Worm (Caenorhabditis elegans): ENCODE data around the gene F09F9.3.

Gene F09F9.3

DNA sequence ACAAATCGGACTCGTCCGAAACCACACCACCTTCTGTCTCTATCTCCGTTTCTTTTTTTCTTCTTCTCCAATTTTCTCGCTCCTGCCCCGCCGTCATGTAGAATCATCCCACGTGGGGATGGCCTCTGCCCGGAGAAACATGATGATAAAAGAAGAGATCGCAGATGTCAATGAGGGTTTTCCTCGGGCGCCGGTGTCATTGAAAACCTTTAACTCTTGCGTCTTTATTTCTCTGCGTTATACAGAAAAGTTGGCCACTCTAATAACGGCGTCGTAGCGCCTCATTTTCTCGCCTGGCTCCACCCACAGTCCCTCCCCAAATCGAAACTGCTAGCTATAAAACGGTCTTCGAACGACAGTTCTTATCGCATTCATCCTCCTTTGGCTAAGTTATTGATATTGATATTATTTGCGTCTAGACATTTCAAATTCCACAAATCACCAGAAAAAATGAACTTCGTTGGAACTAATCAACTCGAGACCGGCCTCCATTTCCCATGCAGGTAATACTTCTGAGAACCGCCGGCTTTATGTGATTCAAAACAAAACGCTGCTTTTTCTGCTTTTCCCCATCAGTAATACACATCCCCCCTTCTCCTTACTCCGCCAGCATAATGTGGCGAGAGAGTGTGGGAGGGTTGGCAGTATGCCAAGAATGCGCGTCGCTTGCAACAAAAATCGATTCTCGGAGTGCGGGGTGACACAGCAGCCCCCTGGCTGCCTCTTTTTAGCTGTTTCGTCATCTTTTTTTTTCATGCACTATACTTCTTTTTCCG is 24.4 kb upstream of the F09F9.3 start (continued):
- peak; percentile 82; the same call in 1 of the 2 replicates for TF ChIP-seq dmd-9 (GFP tag; IDR thresholded peaks at IDR 0.05)
- TF ChIP-seq D1046.2 (GFP tag; IDR thresholded peaks at IDR 0.05): no peak
- peak; percentile 42 for TF ChIP-seq ZK337.2 (GFP tag; IDR thresholded peaks at IDR 0.05)
- peak; percentile 60; the same call in 1 of the 2 replicates for TF ChIP-seq set-16 (GFP tag; IDR thresholded peaks at IDR 0.05)
- peak; percentile 100 for TF ChIP-seq aha-1 (tag)
- TF ChIP-seq hif-1 (tag; optimal IDR thresholded peaks at IDR 0.05): peak; percentile 35 to 83
- TF ChIP-seq lir-3 (tag; optimal IDR thresholded peaks at IDR 0.05): no peak
- no peak for TF ChIP-seq lin-39 (tag; optimal IDR thresholded peaks at IDR 0.05)
- peak; percentile 65 for TF ChIP-seq nhr-48 (tag; optimal IDR thresholded peaks at IDR 0.05)
- TF ChIP-seq Y48G9A.11 (GFP tag; IDR thresholded peaks at IDR 0.05): no peak
- peak; percentile 97 for TF ChIP-seq nhr-28 (tag; optimal IDR thresholded peaks at IDR 0.05)
- TF ChIP-seq ceh-28 (tag; optimal IDR thresholded peaks at IDR 0.05): peak; percentile 15
- no peak for TF ChIP-seq jun-1 (tag; optimal IDR thresholded peaks at IDR 0.05)
- peak; percentile 67; the same call in 1 of the 2 replicates for TF ChIP-seq ceh-44 (GFP tag; IDR thresholded peaks at IDR 0.05)
- no peak for TF ChIP-seq ztf-11 (tag; optimal IDR thresholded peaks at IDR 0.05)
- 0 out of 2 replicates have a peak, but pooled peaks have one; percentile 7 for TF ChIP-seq madf-9 (GFP tag; conservative IDR thresholded peaks at IDR 0.05)
- peak; percentile 40 for TF ChIP-seq Y5F2A.4 (GFP tag; optimal IDR thresholded peaks at IDR 0.05)
- TF ChIP-seq hlh-11 (tag; optimal IDR thresholded peaks at IDR 0.05): peak; percentile 95
- TF ChIP-seq F37D6.2 (tag; optimal IDR thresholded peaks at IDR 0.05): peak; percentile 64
- TF ChIP-seq snpc-1.2 (GFP tag; IDR thresholded peaks at IDR 0.05): no peak
- no peak for TF ChIP-seq lin-29 (GFP tag; IDR thresholded peaks at IDR 0.05)
- TF ChIP-seq pqm-1 (tag; optimal IDR thresholded peaks at IDR 0.05): no peak
- TF ChIP-seq nhr-77 (tag; optimal IDR thresholded peaks at IDR 0.05): peak; percentile 49
- peak; percentile 15; the same call in 1 of the 2 replicates for TF ChIP-seq ceh-20 (GFP tag; IDR thresholded peaks at IDR 0.05)
- 0 out of 2 replicates have a peak, but pooled peaks have one; percentile 17 for TF ChIP-seq nhr-41 (GFP tag; IDR thresholded peaks at IDR 0.05)
- TF ChIP-seq daf-19 (GFP tag; conservative IDR thresholded peaks at IDR 0.05): no peak
- TF ChIP-seq tag-97 (GFP tag; IDR thresholded peaks at IDR 0.05): no peak
- TF ChIP-seq zip-2 (tag; optimal IDR thresholded peaks at IDR 0.05): no peak
- no peak for TF ChIP-seq ceh-32 (tag; optimal IDR thresholded peaks at IDR 0.05; ENCODE audit: poor library complexity)
- TF ChIP-seq nhr-102 (tag; optimal IDR thresholded peaks at IDR 0.05): peak; percentile 64
- no peak for TF ChIP-seq skn-1 (tag; optimal IDR thresholded peaks at IDR 0.05)
- peak; percentile 64 for TF ChIP-seq nhr-11 (tag; optimal IDR thresholded peaks at IDR 0.05)
- peak; percentile 53; the same call in 1 of the 2 replicates for TF ChIP-seq mxl-2 (GFP tag; conservative IDR thresholded peaks at IDR 0.05)
- TF ChIP-seq dmd-8 (GFP tag; IDR thresholded peaks at IDR 0.05): no peak
- TF ChIP-seq nhr-76 (tag; optimal IDR thresholded peaks at IDR 0.05): no peak
- peak; percentile 18; the same call in 1 of the 2 replicates for TF ChIP-seq mdt-29 (GFP tag; IDR thresholded peaks at IDR 0.05)
- TF ChIP-seq lin-1 (GFP tag; IDR thresholded peaks at IDR 0.05): peak; percentile 58; the same call in 1 of the 2 replicates
- peak; percentile 95 for TF ChIP-seq nhr-25 (tag; optimal IDR thresholded peaks at IDR 0.05; ENCODE audit: borderline replicate concordance, insufficient read depth)
- TF ChIP-seq mdl-1 (tag; optimal IDR thresholded peaks at IDR 0.05): peak; percentile 97 to 98
- TF ChIP-seq nhr-42 (GFP tag; IDR thresholded peaks at IDR 0.05): 0 out of 2 replicates have a peak, but pooled peaks have one; percentile 47
- TF ChIP-seq nhr-6 (tag; optimal IDR thresholded peaks at IDR 0.05): peak; percentile 9
- no peak for TF ChIP-seq saeg-2 (GFP tag; IDR thresholded peaks at IDR 0.05)
- TF ChIP-seq Y105C5A.15 (GFP tag; IDR thresholded peaks at IDR 0.05): no peak
- TF ChIP-seq attf-4 (tag; optimal IDR thresholded peaks at IDR 0.05): no peak
- TF ChIP-seq snpc-4 (tag; optimal IDR thresholded peaks at IDR 0.05): no peak
- no peak for TF ChIP-seq fos-1 (tag; optimal IDR thresholded peaks at IDR 0.05)
- TF ChIP-seq zip-11 (GFP tag; IDR thresholded peaks at IDR 0.05): no peak
- peak; percentile 80 for TF ChIP-seq ama-1 (optimal IDR thresholded peaks at IDR 0.05)
- TF ChIP-seq unc-39 (tag; optimal IDR thresholded peaks at IDR 0.05): no peak
- peak; percentile 48 for TF ChIP-seq nhr-10 (tag; optimal IDR thresholded peaks at IDR 0.05)
- TF ChIP-seq lin-38 (GFP tag; IDR thresholded peaks at IDR 0.05): peak; percentile 35

Data from whole organism, L4 larva.